Worm (Caenorhabditis elegans): Measurements from ENCODE around the gene dyf-17.

ce11 chrV:19175714-19176113 is 48.4 kb downstream of the dyf-17 start:
- no peak for TF ChIP-seq snpc-4 (GFP tag; optimal IDR thresholded peaks at IDR 0.05)
- TF ChIP-seq snpc-4 (tag; optimal IDR thresholded peaks at IDR 0.05): no peak
- TF ChIP-seq dpl-1 (GFP tag; optimal IDR thresholded peaks at IDR 0.05): no peak

Data from whole organism, young adult.